Fruit fly (Drosophila melanogaster): ENCODE measurements around the gene SclB.

DNA sequence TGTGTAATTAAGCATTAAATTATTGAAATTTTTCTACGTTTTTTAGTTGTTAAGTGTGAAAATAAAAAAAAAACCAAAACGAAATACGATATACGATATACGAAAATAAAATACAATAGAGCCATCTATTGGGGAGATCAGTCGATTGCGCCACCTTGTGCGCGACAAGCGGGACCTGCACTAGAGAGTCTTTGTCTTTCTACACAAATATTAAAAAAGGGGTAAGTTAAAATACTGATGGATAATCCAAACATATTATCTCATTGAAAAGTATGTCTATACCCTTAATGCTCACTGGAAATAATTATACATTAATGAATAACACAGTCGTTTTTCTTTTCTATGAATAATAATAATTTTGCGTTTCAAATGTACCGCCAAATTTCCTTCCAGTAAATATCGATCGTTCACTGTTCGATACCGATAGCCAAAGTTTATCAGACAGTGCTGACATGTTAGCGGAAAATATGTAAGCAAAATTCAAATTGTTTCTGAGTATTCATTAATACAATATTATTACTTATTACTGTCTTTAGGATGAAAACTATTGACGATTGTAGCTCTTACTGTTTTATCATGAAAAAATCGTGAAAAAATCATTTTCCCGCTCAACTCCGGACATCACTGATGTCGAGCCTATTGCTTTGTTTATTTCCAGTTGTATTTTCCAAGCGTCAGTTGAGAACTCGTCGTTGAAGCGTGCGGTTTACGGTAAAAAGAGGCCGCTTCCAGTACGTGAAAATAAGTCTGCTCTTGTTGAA is 21.6 kb upstream of the SclB start, which contains the start of gene mdy:
- no peak for TF ChIP-seq CG8478 (optimal IDR thresholded peaks at IDR 0.05)
- TF ChIP-seq CTCF (optimal IDR thresholded peaks at IDR 0.05) = peak; percentile 82 to 94
